Worm (Caenorhabditis elegans) whole organism, L3 larva: ENCODE measurements around the gene pmp-4.
A peak's percentile ranks its signal among the peaks of the same experiment; 100 is the strongest.

Experiments
- R02D3.7 ChIP-seq: fragments of 150-350 bp; optimal IDR thresholded peaks from 2 replicates; lab custom pipeline; 2014; ENCODE audit warnings: missing biosample characterization, missing genetic modification characterization
- ama-1 ChIP-seq: fragments of 150-350 bp; optimal IDR thresholded peaks from 2 replicates; lab custom pipeline; 2018
- ceh-28 ChIP-seq: fragments of 150-350 bp; optimal IDR thresholded peaks from 2 replicates; lab custom pipeline; 2014; ENCODE audit warnings: missing biosample characterization, missing genetic modification reagents, missing genetic modification characterization
- ceh-82 ChIP-seq: fragments of 150-350 bp; optimal IDR thresholded peaks from 2 replicates; lab custom pipeline; 2014; ENCODE audit warnings: missing biosample characterization, missing genetic modification characterization
- ceh-9 ChIP-seq: sonication (generic microtip); optimal IDR thresholded peaks from 2 replicates; lab custom pipeline; 2018; ENCODE audit warnings: missing biosample characterization, missing genetic modification characterization
- daf-12 ChIP-seq: fragments of 150-350 bp; optimal IDR thresholded peaks from 2 replicates; lab custom pipeline; 2014; ENCODE audit warnings: missing biosample characterization, missing genetic modification reagents, missing genetic modification characterization
- egl-5 ChIP-seq: fragments of 150-350 bp; optimal IDR thresholded peaks from 2 replicates; lab custom pipeline; 2017; ENCODE audit warnings: missing biosample characterization, missing genetic modification reagents, missing genetic modification characterization, inconsistent platforms
- elt-1 ChIP-seq: fragments of 150-350 bp; optimal IDR thresholded peaks from 2 replicates; lab custom pipeline; 2014; ENCODE audit warnings: missing biosample characterization, missing genetic modification characterization
- elt-2 ChIP-seq: sonication (generic microtip); optimal IDR thresholded peaks from 2 replicates; lab custom pipeline; 2016; ENCODE audit warnings: missing genetic modification reagents, mild to moderate bottlenecking, missing genetic modification characterization, missing compliant biosample characterization
- elt-3 ChIP-seq, 3 experiments: fragments of 150-350 bp in 1 of 3; sonication (generic microtip) in 2 of 3; optimal IDR thresholded peaks; 2 replicates in 2 of 3; 4 replicates in 1 of 3; lab custom pipeline; 2014 to 2017; ENCODE audit warnings: missing biosample characterization in 3 of 3, missing genetic modification characterization in 3 of 3
- eor-1 ChIP-seq, 2 experiments: fragments of 150-350 bp; optimal IDR thresholded peaks; 2 replicates each; lab custom pipeline; 2014 to 2018; ENCODE audit warnings: missing biosample characterization in 2 of 2, missing genetic modification characterization in 2 of 2
- fkh-10 ChIP-seq: sonication (generic microtip); optimal IDR thresholded peaks from 2 replicates; lab custom pipeline; 2017; ENCODE audit warnings: missing biosample characterization, missing genetic modification reagents, missing genetic modification characterization
- fos-1 ChIP-seq: fragments of 150-350 bp; optimal IDR thresholded peaks from 2 replicates; lab custom pipeline; 2014; ENCODE audit warnings: missing biosample characterization, missing genetic modification characterization
- hmg-11 ChIP-seq: sonication (generic microtip); optimal IDR thresholded peaks from 2 replicates; lab custom pipeline; 2016; ENCODE audit warnings: missing genetic modification characterization, missing compliant biosample characterization
- jun-1 ChIP-seq: fragments of 150-350 bp; optimal IDR thresholded peaks from 2 replicates; lab custom pipeline; 2014; ENCODE audit warnings: missing biosample characterization, missing genetic modification reagents, missing genetic modification characterization
- lin-15B ChIP-seq: fragments of 150-350 bp; optimal IDR thresholded peaks from 2 replicates; lab custom pipeline; 2014; ENCODE audit warnings: missing biosample characterization, missing genetic modification characterization
- lsy-12 ChIP-seq: sonication (generic microtip); optimal IDR thresholded peaks from 2 replicates; lab custom pipeline; 2016; ENCODE audit warnings: mild to moderate bottlenecking, missing genetic modification characterization, missing compliant biosample characterization
- mdl-1 ChIP-seq: fragments of 150-350 bp; optimal IDR thresholded peaks from 2 replicates; lab custom pipeline; 2014; ENCODE audit warnings: missing biosample characterization, missing genetic modification characterization
- mml-1 ChIP-seq: fragments of 150-350 bp; sonication (generic microtip); optimal IDR thresholded peaks from 3 replicates; lab custom pipeline; 2014; ENCODE audit warnings: missing biosample characterization, missing genetic modification characterization
- nfya-1 ChIP-seq: sonication (generic microtip); optimal IDR thresholded peaks from 2 replicates; lab custom pipeline; 2017; ENCODE audit warnings: missing genetic modification characterization, mild to moderate bottlenecking, missing compliant biosample characterization, antibody characterized with exemption, moderate library complexity; ENCODE audit not compliant: insufficient read depth
- nhr-11 ChIP-seq: fragments of 150-350 bp; optimal IDR thresholded peaks from 2 replicates; lab custom pipeline; 2014; ENCODE audit warnings: missing biosample characterization, missing genetic modification characterization
- nhr-12 ChIP-seq: fragments of 150-350 bp; optimal IDR thresholded peaks from 2 replicates; lab custom pipeline; 2014; ENCODE audit warnings: missing biosample characterization, missing genetic modification characterization
- nhr-23 ChIP-seq: fragments of 150-350 bp; optimal IDR thresholded peaks from 2 replicates; lab custom pipeline; 2014; ENCODE audit warnings: missing biosample characterization, missing genetic modification reagents, missing genetic modification characterization
- nhr-237 ChIP-seq: fragments of 150-350 bp; optimal IDR thresholded peaks from 2 replicates; lab custom pipeline; 2014; ENCODE audit warnings: missing biosample characterization, missing genetic modification characterization
- nhr-28 ChIP-seq: fragments of 150-350 bp; optimal IDR thresholded peaks from 2 replicates; lab custom pipeline; 2014; ENCODE audit warnings: missing biosample characterization, missing genetic modification characterization
- nhr-67 ChIP-seq: fragments of 150-350 bp; optimal IDR thresholded peaks from 2 replicates; lab custom pipeline; 2014; ENCODE audit warnings: missing biosample characterization, missing genetic modification characterization
- nhr-76 ChIP-seq: fragments of 150-350 bp; sonication (generic microtip); optimal IDR thresholded peaks from 5 replicates; lab custom pipeline; 2014; ENCODE audit warnings: missing biosample characterization, missing genetic modification characterization
- nhr-77 ChIP-seq: fragments of 150-350 bp; optimal IDR thresholded peaks from 2 replicates; lab custom pipeline; 2014; ENCODE audit warnings: missing biosample characterization, missing genetic modification characterization
- pha-4 ChIP-seq: fragments of 150-350 bp; optimal IDR thresholded peaks from 2 replicates; lab custom pipeline; 2014; ENCODE audit warnings: missing biosample characterization, missing genetic modification reagents, missing genetic modification characterization
- pqm-1 ChIP-seq: fragments of 150-350 bp; optimal IDR thresholded peaks from 2 replicates; lab custom pipeline; 2017; ENCODE audit warnings: missing biosample characterization, missing genetic modification characterization, inconsistent platforms
- sea-2 ChIP-seq: fragments of 150-350 bp; sonication (generic microtip); optimal IDR thresholded peaks from 4 replicates; lab custom pipeline; 2014; ENCODE audit warnings: missing biosample characterization, missing genetic modification reagents, missing genetic modification characterization
- snpc-4 ChIP-seq: fragments of 150-350 bp; optimal IDR thresholded peaks from 2 replicates; lab custom pipeline; 2014; ENCODE audit warnings: missing biosample characterization, missing genetic modification characterization
- tbx-2 ChIP-seq: sonication (generic microtip); optimal IDR thresholded peaks from 2 replicates; lab custom pipeline; 2016; ENCODE audit warnings: mild to moderate bottlenecking, missing genetic modification characterization, missing compliant biosample characterization
- unc-39 ChIP-seq: sonication (generic microtip); optimal IDR thresholded peaks from 4 replicates; lab custom pipeline; 2017; ENCODE audit warnings: missing biosample characterization, missing genetic modification characterization
- unc-62 ChIP-seq: fragments of 150-350 bp; sonication (generic microtip); optimal IDR thresholded peaks from 4 replicates; lab custom pipeline; 2014; ENCODE audit warnings: missing biosample characterization, missing genetic modification reagents, missing genetic modification characterization
- ztf-11 ChIP-seq: fragments of 150-350 bp; optimal IDR thresholded peaks from 2 replicates; lab custom pipeline; 2014; ENCODE audit warnings: missing biosample characterization, missing genetic modification characterization

Gene pmp-4

ce11 chrIV:17405530-17405929 is at the start of gene pmp-4:
TSS of gene pmp-4 (minus strand) at chrIV:17405630.
- TF ChIP-seq jun-1 (no peak), lin-15B (tag; lab: Kevin White, UChicago) (no peak), snpc-4 (tag; lab: Kevin White, UChicago) (no peak), elt-1 (tag; lab: Kevin White, UChicago) (no peak), nhr-76 (tag; lab: Kevin White, UChicago) (no peak), hmg-11 (tag; lab: Kevin White, UChicago) (no peak), ceh-9 (no peak), sea-2 (GFP tag; lab: Kevin White, UChicago) (no peak), unc-62 (GFP tag; lab: Kevin White, UChicago) (no peak), pqm-1 (tag; lab: Kevin White, UChicago) (no peak), nhr-11 (tag; lab: Kevin White, UChicago) (no peak), nhr-67 (no peak), ama-1 (no peak), nhr-28 (no peak), nhr-77 (tag; lab: Kevin White, UChicago) (no peak), pha-4 (tag; lab: Kevin White, UChicago) (no peak), lsy-12 (no peak), unc-39 (tag; lab: Kevin White, UChicago) (no peak), nhr-12 (tag; lab: Kevin White, UChicago) (no peak)
- TF ChIP-seq, all 47 proteins: peak for 0

DNA sequence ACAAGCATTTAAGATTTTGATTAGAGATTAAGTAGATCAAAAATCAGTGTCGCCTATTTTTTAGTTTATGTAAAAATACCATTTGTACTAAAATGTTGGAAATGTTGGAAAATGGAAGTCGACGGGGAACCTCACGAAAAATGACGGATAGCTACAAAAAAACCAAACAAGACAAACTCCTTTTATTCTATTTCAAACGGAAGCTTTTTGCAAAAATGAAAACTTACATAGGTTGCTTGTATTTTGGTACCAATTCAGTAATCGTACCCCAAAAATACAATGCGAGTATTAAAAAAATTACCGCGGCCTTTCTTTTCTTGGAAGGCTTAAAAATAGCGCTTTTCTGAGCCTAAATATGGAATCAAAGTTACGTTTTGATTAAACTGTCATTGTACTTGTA is 48.6 kb upstream of the pmp-4 start:
- no peak for TF ChIP-seq tbx-2
- TF ChIP-seq nhr-237 (tag; lab: Kevin White, UChicago), result no peak

DNA sequence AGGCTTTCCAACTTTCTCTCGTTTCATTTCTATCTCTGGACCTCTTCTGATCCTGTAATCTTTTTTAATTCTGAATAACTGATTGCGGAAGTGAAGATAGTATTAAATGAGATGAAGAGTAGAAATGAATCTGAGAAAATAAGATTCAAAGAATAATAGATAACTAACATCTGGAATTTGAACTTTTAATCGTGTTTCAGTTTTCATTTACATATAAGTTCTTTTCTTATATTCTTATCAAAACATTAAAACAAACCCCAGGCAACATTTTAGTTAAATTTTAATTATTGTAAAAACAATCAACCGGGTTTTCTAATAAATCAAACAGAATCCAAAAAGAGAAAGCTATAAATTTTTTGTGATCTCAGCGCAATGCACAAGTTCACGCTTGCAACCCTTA is 47.8 kb upstream of the pmp-4 start:
- TF ChIP-seq elt-2 (no peak), fkh-10 (no peak), ceh-9 (no peak), R02D3.7 (tag; lab: Kevin White, UChicago) (no peak), mml-1 (tag; lab: Kevin White, UChicago) (no peak), nhr-23 (tag; lab: Kevin White, UChicago) (no peak), mdl-1 (no peak)

DNA sequence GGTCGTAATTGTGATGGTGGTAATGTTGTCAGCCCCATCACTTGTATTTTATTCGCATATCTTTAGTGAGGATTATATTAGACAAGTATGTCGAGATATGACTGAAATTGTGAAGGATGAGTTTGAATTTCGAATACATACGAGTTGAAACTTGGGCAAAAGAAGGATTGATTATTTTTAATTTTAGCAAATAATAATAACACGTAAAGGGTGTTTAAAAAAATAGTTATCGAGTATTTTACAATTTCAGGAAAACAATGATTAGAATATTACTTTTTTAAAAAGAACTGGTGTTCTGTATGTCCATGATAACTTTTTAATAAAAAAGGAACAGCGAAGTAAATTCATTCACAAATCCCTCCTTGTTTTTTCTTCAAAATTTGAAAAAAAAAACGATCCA is 45.0 kb upstream of the pmp-4 start, which contains the start of gene F11E6.8:
Gene F11E6.8, minus strand, starts transcription at position 101 of the 400 bp plus-strand sequence.
- TF ChIP-seq nfya-1 (tag; lab: Kevin White, UChicago) (no peak), egl-5 (tag; lab: Kevin White, UChicago) (no peak), elt-3 (tag; optimal IDR thresholded peaks at IDR 0.05; lab: Kevin White, UChicago) (no peak), nhr-11 (tag; lab: Kevin White, UChicago) (no peak), ztf-11 (no peak), daf-12 (tag; lab: Kevin White, UChicago) (no peak), fos-1 (no peak), ceh-28 (tag; lab: Kevin White, UChicago) (no peak), lsy-12 (no peak), sea-2 (GFP tag; lab: Kevin White, UChicago) (no peak), eor-1 (tag; optimal IDR thresholded peaks at IDR 0.05; lab: Kevin White, UChicago) (no peak), ceh-82 (tag; lab: Kevin White, UChicago) (no peak), ama-1 (no peak), elt-2 (no peak), pqm-1 (tag; lab: Kevin White, UChicago) (no peak), nhr-12 (tag; lab: Kevin White, UChicago) (no peak), snpc-4 (tag; lab: Kevin White, UChicago) (no peak)

DNA sequence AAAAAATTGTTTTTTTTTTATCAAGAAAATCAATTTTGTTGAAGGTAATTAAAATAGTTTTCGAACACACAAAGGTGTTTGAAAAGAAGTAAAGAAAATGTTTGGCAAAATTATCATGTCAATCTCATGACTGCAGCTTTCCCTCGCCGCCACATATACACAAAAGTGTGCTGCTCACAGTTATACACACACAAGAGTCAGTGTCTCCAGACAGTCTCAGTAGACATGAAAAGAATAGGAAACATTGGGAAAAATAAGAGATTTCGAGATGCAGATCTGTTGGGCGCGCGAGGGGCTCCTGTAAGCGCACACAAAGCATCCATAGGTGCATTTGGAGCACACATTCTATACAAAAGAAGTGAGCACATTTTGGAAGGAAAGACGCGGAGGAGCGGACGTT is 42.9 kb upstream of the pmp-4 start:
- TF ChIP-seq hmg-11 (tag; lab: Kevin White, UChicago) (no peak), pha-4 (tag; lab: Kevin White, UChicago) (peak; percentile 66)
- TF ChIP-seq, all 47 proteins: peak for 1
